Fruit fly (Drosophila melanogaster) whole organism, embryonic: ENCODE data around the gene Ir67a.

Source experiments
- ATbp ChIP-seq: fragments of 200-800 bp; sonication (Bioruptor generic); optimal IDR thresholded peaks from 2 replicates; lab custom pipeline; 2017; ENCODE audit warnings: missing biosample characterization, mild to moderate bottlenecking, missing genetic modification characterization, missing genetic modification reagents
- Antp ChIP-seq: fragments of 200-800 bp; sonication (Bioruptor generic); optimal IDR thresholded peaks from 3 replicates; lab custom pipeline; 2016; ENCODE audit warnings: missing biosample characterization, missing genetic modification characterization
- B-H1 ChIP-seq: fragments of 200-800 bp; sonication (Bioruptor generic); IDR thresholded peaks from 3 replicates; pipeline ENCODE4 v1.3.6; 2022; ENCODE audit warnings: missing biosample characterization, missing genetic modification characterization
- Blimp-1 ChIP-seq: fragments of 200-800 bp; sonication (Bioruptor generic); optimal IDR thresholded peaks from 3 replicates; lab custom pipeline; 2018; ENCODE audit warnings: missing biosample characterization, missing genetic modification characterization, mild to moderate bottlenecking, moderate library complexity, missing genetic modification reagents
- C15 ChIP-seq: fragments of 200-800 bp; sonication (Bioruptor generic); IDR thresholded peaks from 3 replicates; pipeline ENCODE4 v1.3.6; 2022; ENCODE audit warnings: missing biosample characterization, missing genetic modification characterization
- CG10959 ChIP-seq: fragments of 200-800 bp; sonication (Bioruptor generic); IDR thresholded peaks from 2 replicates; pipeline ENCODE4 v1.3.6; 2022; ENCODE audit warnings: missing biosample characterization, missing genetic modification characterization
- CG11085 ChIP-seq: fragments of 200-800 bp; sonication (Bioruptor generic); IDR thresholded peaks from 2 replicates; pipeline ENCODE4 v1.3.6; 2022; ENCODE audit warnings: missing biosample characterization, missing genetic modification characterization
- CG11398 ChIP-seq: fragments of 200-800 bp; sonication (Bioruptor generic); optimal IDR thresholded peaks from 2 replicates; lab custom pipeline; 2016; ENCODE audit warnings: missing biosample characterization, missing genetic modification characterization
- CG1233 ChIP-seq: fragments of 200-800 bp; sonication (Bioruptor generic); optimal IDR thresholded peaks from 4 replicates; lab custom pipeline; 2018; ENCODE audit warnings: missing biosample characterization, mild to moderate bottlenecking, missing genetic modification characterization
- CG13775 ChIP-seq: fragments of 200-800 bp; sonication (Bioruptor generic); optimal IDR thresholded peaks from 3 replicates; lab custom pipeline; 2017; ENCODE audit warnings: missing biosample characterization, mild to moderate bottlenecking, missing genetic modification characterization
- CG15011 ChIP-seq: fragments of 200-800 bp; sonication (Bioruptor generic); optimal IDR thresholded peaks from 3 replicates; lab custom pipeline; 2018; ENCODE audit warnings: missing biosample characterization, mild to moderate bottlenecking, missing genetic modification characterization
- CG15269 ChIP-seq: fragments of 200-800 bp; sonication (Bioruptor generic); optimal IDR thresholded peaks from 2 replicates; lab custom pipeline; 2018; ENCODE audit warnings: missing biosample characterization, mild to moderate bottlenecking, missing genetic modification characterization, moderate library complexity
- CG1603 ChIP-seq: fragments of 200-800 bp; sonication (Bioruptor generic); optimal IDR thresholded peaks from 2 replicates; lab custom pipeline; 2019; ENCODE audit warnings: missing biosample characterization, mild to moderate bottlenecking, missing genetic modification characterization, moderate library complexity
- CG16813 ChIP-seq: fragments of 200-800 bp; sonication (Bioruptor generic); IDR thresholded peaks from 3 replicates; pipeline ENCODE4 v1.3.6; 2022; ENCODE audit warnings: missing biosample characterization, missing genetic modification characterization; ENCODE audit not compliant: partially characterized antibody
- CG17359 ChIP-seq: fragments of 200-800 bp; sonication (Bioruptor generic); optimal IDR thresholded peaks from 3 replicates; lab custom pipeline; 2018; ENCODE audit warnings: missing biosample characterization, mild to moderate bottlenecking, missing genetic modification characterization, moderate library complexity
- CG17385 ChIP-seq: fragments of 200-800 bp; sonication (Bioruptor generic); optimal IDR thresholded peaks from 3 replicates; lab custom pipeline; 2018; ENCODE audit warnings: missing biosample characterization, mild to moderate bottlenecking, missing genetic modification characterization
- CG32772 ChIP-seq: fragments of 200-800 bp; sonication (Bioruptor generic); IDR thresholded peaks from 2 replicates; pipeline ENCODE4 v1.3.6; 2022; ENCODE audit warnings: missing biosample characterization, missing genetic modification characterization
- CG4328 ChIP-seq: fragments of 200-800 bp; sonication (Bioruptor generic); optimal IDR thresholded peaks from 3 replicates; lab custom pipeline; 2017; ENCODE audit warnings: missing biosample characterization, missing genetic modification reagents, missing genetic modification characterization
- CG43689 ChIP-seq: fragments of 200-800 bp; sonication (Bioruptor generic); IDR thresholded peaks from 2 replicates; pipeline ENCODE4 v1.3.6; 2022; ENCODE audit warnings: missing biosample characterization, missing genetic modification characterization
- CG7357 ChIP-seq: fragments of 200-800 bp; sonication (Bioruptor generic); IDR thresholded peaks from 3 replicates; pipeline ENCODE4 v1.3.6; 2022; ENCODE audit warnings: missing biosample characterization, missing genetic modification characterization
- CG8089 ChIP-seq: fragments of 200-800 bp; sonication (Bioruptor generic); optimal IDR thresholded peaks from 3 replicates; lab custom pipeline; 2016; ENCODE audit warnings: missing biosample characterization, missing genetic modification characterization
- CG8290 ChIP-seq, 3 experiments: fragments of 200-800 bp; sonication (Bioruptor generic); optimal IDR thresholded peaks; 2 replicates each; lab custom pipeline; 2016 to 2019; ENCODE audit warnings: missing biosample characterization in 3 of 3, missing genetic modification characterization in 3 of 3, mild to moderate bottlenecking in 2 of 3, moderate library complexity in 1 of 3
- Chrac-16 ChIP-seq: fragments of 200-800 bp; sonication (Bioruptor generic); optimal IDR thresholded peaks from 3 replicates; lab custom pipeline; 2016; ENCODE audit warnings: missing biosample characterization, missing genetic modification characterization
- CoRest ChIP-seq: fragments of 200-800 bp; sonication (Bioruptor generic); optimal IDR thresholded peaks from 3 replicates; lab custom pipeline; 2018; ENCODE audit warnings: missing biosample characterization, mild to moderate bottlenecking, missing genetic modification characterization, moderate library complexity
- Dbx ChIP-seq: fragments of 200-800 bp; sonication (Bioruptor generic); IDR thresholded peaks from 3 replicates; pipeline ENCODE4 v1.3.6; 2022; ENCODE audit warnings: missing biosample characterization, missing genetic modification characterization
- Mad ChIP-seq: fragments of 200-800 bp; sonication (Bioruptor generic); optimal IDR thresholded peaks from 2 replicates; lab custom pipeline; 2016; ENCODE audit warnings: missing biosample characterization, missing genetic modification characterization
- Nf-YB ChIP-seq: fragments of 200-800 bp; sonication (Bioruptor generic); optimal IDR thresholded peaks from 3 replicates; lab custom pipeline; 2019; ENCODE audit warnings: missing biosample characterization, mild to moderate bottlenecking, missing genetic modification characterization, moderate library complexity
- Scr ChIP-seq: fragments of 200-800 bp; sonication (Bioruptor generic); IDR thresholded peaks from 2 replicates; pipeline ENCODE4 v1.3.6; 2022; ENCODE audit warnings: missing biosample characterization, missing genetic modification characterization; ENCODE audit not compliant: partially characterized antibody
- Xbp1 ChIP-seq: fragments of 200-800 bp; sonication (Bioruptor generic); optimal IDR thresholded peaks from 3 replicates; lab custom pipeline; 2016; ENCODE audit warnings: missing biosample characterization, mild to moderate bottlenecking, missing genetic modification characterization
- disco-r ChIP-seq: fragments of 200-800 bp; sonication (Bioruptor generic); optimal IDR thresholded peaks from 2 replicates; lab custom pipeline; 2016; ENCODE audit warnings: missing biosample characterization, missing genetic modification characterization
- eve ChIP-seq, 2 experiments: fragments of >200 bp; optimal IDR thresholded peaks; 2 replicates each; lab custom pipeline; 2017; ENCODE audit warnings: missing biosample characterization in 2 of 2, missing genetic modification characterization in 2 of 2
- eyg ChIP-seq: fragments of 200-800 bp; sonication (Bioruptor generic); optimal IDR thresholded peaks from 3 replicates; lab custom pipeline; 2016; ENCODE audit warnings: missing biosample characterization, missing genetic modification characterization
- gcm2 ChIP-seq: fragments of 200-800 bp; sonication (Bioruptor generic); optimal IDR thresholded peaks from 2 replicates; lab custom pipeline; 2016; ENCODE audit warnings: missing biosample characterization, missing genetic modification characterization
- grn ChIP-seq: fragments of 200-800 bp; sonication (Bioruptor generic); optimal IDR thresholded peaks from 3 replicates; lab custom pipeline; 2017; ENCODE audit warnings: missing biosample characterization, missing genetic modification characterization
- gro ChIP-seq: fragments of 200-800 bp; sonication (Bioruptor generic); optimal IDR thresholded peaks from 2 replicates; lab custom pipeline; 2016; ENCODE audit warnings: missing biosample characterization, missing genetic modification characterization
- hth ChIP-seq: fragments of >200 bp; optimal IDR thresholded peaks from 2 replicates; lab custom pipeline; 2017; ENCODE audit warnings: inconsistent platforms
- jumu ChIP-seq: fragments of 200-800 bp; sonication (Bioruptor generic); optimal IDR thresholded peaks from 3 replicates; lab custom pipeline; 2016; ENCODE audit warnings: missing biosample characterization, missing genetic modification characterization
- klu ChIP-seq: fragments of 200-800 bp; sonication (Bioruptor generic); IDR thresholded peaks from 2 replicates; pipeline ENCODE4 v1.3.6; 2022; ENCODE audit warnings: missing biosample characterization, missing genetic modification characterization
- knrl ChIP-seq: fragments of 200-800 bp; sonication (Bioruptor generic); IDR thresholded peaks from 3 replicates; pipeline ENCODE4 v1.3.6; 2022; ENCODE audit warnings: missing biosample characterization, missing genetic modification characterization; ENCODE audit not compliant: partially characterized antibody
- lov ChIP-seq, 2 experiments: fragments of 200-800 bp in 1 of 2; fragments of >200 bp in 1 of 2; sonication (Bioruptor generic) in 1 of 2; IDR thresholded peaks in 1 of 2; optimal IDR thresholded peaks in 1 of 2; 2 replicates in 1 of 2; 3 replicates in 1 of 2; pipeline versions ENCODE4 v1.3.6 to Lab custom; 2017 to 2022; ENCODE audit warnings: missing biosample characterization in 1 of 2, missing genetic modification characterization in 1 of 2
- mam ChIP-seq: fragments of 200-800 bp; sonication (Bioruptor generic); optimal IDR thresholded peaks from 3 replicates; lab custom pipeline; 2016; ENCODE audit warnings: missing biosample characterization, missing genetic modification characterization
- pzg ChIP-seq: fragments of 200-800 bp; sonication (Bioruptor generic); optimal IDR thresholded peaks from 3 replicates; lab custom pipeline; 2018; ENCODE audit warnings: missing biosample characterization, mild to moderate bottlenecking, missing genetic modification characterization, moderate library complexity
- ro ChIP-seq: fragments of 200-800 bp; sonication (Bioruptor generic); IDR thresholded peaks from 2 replicates; pipeline ENCODE4 v1.3.6; 2022; ENCODE audit warnings: missing biosample characterization, missing genetic modification characterization
- run ChIP-seq: fragments of 200-800 bp; sonication (Bioruptor generic); optimal IDR thresholded peaks from 3 replicates; lab custom pipeline; 2018; ENCODE audit warnings: missing biosample characterization, mild to moderate bottlenecking, missing genetic modification characterization
- stwl ChIP-seq: fragments of 200-800 bp; sonication (Bioruptor generic); optimal IDR thresholded peaks from 3 replicates; lab custom pipeline; 2018; ENCODE audit warnings: missing biosample characterization, mild to moderate bottlenecking, missing genetic modification characterization, moderate library complexity
- tgo ChIP-seq: fragments of 200-800 bp; sonication (Bioruptor generic); IDR thresholded peaks from 3 replicates; pipeline ENCODE4 v1.3.6; 2022; ENCODE audit warnings: missing biosample characterization, missing genetic modification characterization
- tin ChIP-seq: fragments of 200-800 bp; sonication (Bioruptor generic); optimal IDR thresholded peaks from 3 replicates; lab custom pipeline; 2016; ENCODE audit warnings: missing biosample characterization, missing genetic modification characterization
- tio ChIP-seq: fragments of 200-800 bp; sonication (Bioruptor generic); optimal IDR thresholded peaks from 2 replicates; lab custom pipeline; 2017; ENCODE audit warnings: missing biosample characterization, missing genetic modification characterization, inconsistent platforms
- unpg ChIP-seq: fragments of 200-800 bp; sonication (Bioruptor generic); optimal IDR thresholded peaks from 3 replicates; lab custom pipeline; 2018; ENCODE audit warnings: missing biosample characterization, mild to moderate bottlenecking, missing genetic modification characterization, moderate library complexity
- z ChIP-seq: fragments of 200-800 bp; sonication (Bioruptor generic); IDR thresholded peaks from 3 replicates; pipeline ENCODE4 v1.3.6; 2022; ENCODE audit warnings: missing biosample characterization, missing genetic modification characterization
- zen ChIP-seq: fragments of 200-800 bp; sonication (Bioruptor generic); optimal IDR thresholded peaks from 3 replicates; lab custom pipeline; 2018; ENCODE audit warnings: missing biosample characterization, mild to moderate bottlenecking, missing genetic modification characterization, moderate library complexity

Gene Ir67a

DNA sequence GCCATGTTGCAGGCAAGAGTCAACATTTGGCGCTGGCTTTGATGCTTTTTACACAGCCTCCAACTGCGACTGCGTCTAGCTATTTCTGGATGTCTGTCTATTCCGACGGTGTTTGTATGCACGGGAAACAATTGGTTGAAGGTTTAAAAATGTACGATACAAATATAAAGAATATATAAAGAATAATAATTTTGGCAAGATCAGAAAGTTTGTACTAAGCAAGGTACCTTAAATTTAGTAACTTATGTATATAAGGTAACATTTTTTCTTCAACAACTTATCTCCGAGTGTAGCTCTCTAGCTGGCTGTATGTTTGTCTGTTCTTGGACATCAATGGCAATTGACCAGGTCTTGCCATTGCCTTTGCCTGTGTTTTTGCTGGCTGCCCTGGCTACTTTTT lies 23.1 kb upstream of the Ir67a start (continued):
- TF ChIP-seq stwl (tag; lab: Kevin White, UChicago): no peak
- TF ChIP-seq klu (GFP tag; lab: Robert Waterston, UW): no peak
- TF ChIP-seq Antp: no peak
- no peak for TF ChIP-seq B-H1
- TF ChIP-seq CoRest: no peak
- no peak for TF ChIP-seq CG16813 (GFP tag; lab: Robert Waterston, UW)
- TF ChIP-seq tio (GFP tag; lab: Kevin White, UChicago): no peak
- peak; percentile 35 for TF ChIP-seq unpg (GFP tag; lab: Kevin White, UChicago)
- no peak for TF ChIP-seq mam (GFP tag; lab: Kevin White, UChicago)
- TF ChIP-seq zen (tag; lab: Kevin White, UChicago): no peak
- TF ChIP-seq tin (GFP tag; lab: Kevin White, UChicago): no peak
- no peak for TF ChIP-seq CG7357
- no peak for TF ChIP-seq ro (GFP tag; lab: Robert Waterston, UW)
- no peak for TF ChIP-seq hth (lab: Kevin White, UChicago)
- no peak for TF ChIP-seq C15 (GFP tag; lab: Robert Waterston, UW)
- no peak for TF ChIP-seq run (tag; lab: Kevin White, UChicago)
- TF ChIP-seq CG17359 (tag; lab: Kevin White, UChicago): peak; percentile 35
- TF ChIP-seq Xbp1 (GFP tag; lab: Kevin White, UChicago): peak; percentile 42
- no peak for TF ChIP-seq gro
- TF ChIP-seq CG15011 (GFP tag; lab: Kevin White, UChicago): no peak
- TF ChIP-seq Chrac-16 (GFP tag; lab: Kevin White, UChicago): no peak
- no peak for TF ChIP-seq gcm2 (GFP tag; lab: Kevin White, UChicago)
- TF ChIP-seq pzg (GFP tag; lab: Kevin White, UChicago): no peak
- TF ChIP-seq CG15269: peak; percentile 11
- TF ChIP-seq Scr (GFP tag; lab: Robert Waterston, UW): no peak
- no peak for TF ChIP-seq CG13775
- TF ChIP-seq CG11085 (GFP tag; lab: Robert Waterston, UW): no peak
- TF ChIP-seq Nf-YB: no peak
- peak; percentile 58 for TF ChIP-seq Blimp-1 (GFP tag; lab: Kevin White, UChicago)
- no peak for TF ChIP-seq CG32772 (GFP tag; lab: Robert Waterston, UW)
- TF ChIP-seq CG11398: no peak
- no peak for TF ChIP-seq CG43689
- peak; percentile 28 for TF ChIP-seq ATbp
- TF ChIP-seq eve (GFP tag; optimal IDR thresholded peaks at IDR 0.05; lab: Kevin White, UChicago): no peak
- TF ChIP-seq CG8290 (GFP tag; optimal IDR thresholded peaks at IDR 0.05; lab: Kevin White, UChicago): no peak
- TF ChIP-seq CG8290 (tag; optimal IDR thresholded peaks at IDR 0.05; lab: Kevin White, UChicago): no peak
- no peak for TF ChIP-seq CG8089 (GFP tag; lab: Kevin White, UChicago)
- TF ChIP-seq knrl: no peak
- TF ChIP-seq CG4328: no peak
- TF ChIP-seq z (GFP tag; lab: Robert Waterston, UW): no peak
- TF ChIP-seq Mad (GFP tag; lab: Kevin White, UChicago): no peak
- TF ChIP-seq CG10959 (GFP tag; lab: Robert Waterston, UW): no peak
- no peak for TF ChIP-seq jumu (GFP tag; lab: Kevin White, UChicago)
- TF ChIP-seq CG17385: no peak
- 0 out of 3 replicates have a peak, but pooled peaks have one; percentile 14 for TF ChIP-seq tgo (GFP tag; lab: Robert Waterston, UW)
- TF ChIP-seq grn: no peak
- no peak for TF ChIP-seq lov (optimal IDR thresholded peaks at IDR 0.05; lab: Kevin White, UChicago)
- no peak for TF ChIP-seq lov (GFP tag; IDR thresholded peaks at IDR 0.05; lab: Robert Waterston, UW)
- TF ChIP-seq eyg (GFP tag; lab: Kevin White, UChicago): no peak
- TF ChIP-seq CG1233 (GFP tag; lab: Kevin White, UChicago): no peak
- no peak for TF ChIP-seq disco-r (GFP tag; lab: Kevin White, UChicago)
- TF ChIP-seq Dbx (GFP tag; lab: Robert Waterston, UW): no peak
- peak; percentile 28 for TF ChIP-seq CG1603
